Worm (Caenorhabditis elegans) whole organism, L1 larva: Measurements from ENCODE around the gene rps-1.

ENCODE experiments used
- C04F5.9 ChIP-seq: sonication (generic microtip); optimal IDR thresholded peaks from 2 replicates; lab custom pipeline; 2016; ENCODE audit warnings: missing genetic modification characterization, missing compliant biosample characterization
- C16A3.4 ChIP-seq: fragments of 150-350 bp; optimal IDR thresholded peaks from 2 replicates; lab custom pipeline; 2014; ENCODE audit warnings: missing biosample characterization, missing genetic modification characterization
- C34B4.2 ChIP-seq: sonication (generic microtip); optimal IDR thresholded peaks from 2 replicates; lab custom pipeline; 2017; ENCODE audit warnings: mild to moderate bottlenecking, missing genetic modification characterization, missing compliant biosample characterization
- aha-1 ChIP-seq: fragments of 150-350 bp; optimal IDR thresholded peaks from 2 replicates; lab custom pipeline; 2014; ENCODE audit warnings: missing biosample characterization, missing genetic modification characterization
- alr-1 ChIP-seq: fragments of 200-800 bp; sonication (Bioruptor generic); optimal IDR thresholded peaks from 2 replicates; lab custom pipeline; 2018; ENCODE audit warnings: borderline replicate concordance, mild to moderate bottlenecking, missing genetic modification characterization, missing compliant biosample characterization
- blmp-1 ChIP-seq: fragments of 150-350 bp; optimal IDR thresholded peaks from 2 replicates; lab custom pipeline; 2014; ENCODE audit warnings: missing biosample characterization, missing genetic modification characterization
- ces-1 ChIP-seq: fragments of 150-350 bp; optimal IDR thresholded peaks from 2 replicates; lab custom pipeline; 2014; ENCODE audit warnings: missing biosample characterization, missing genetic modification reagents, missing genetic modification characterization
- dpl-1 ChIP-seq, 3 experiments: fragments of 150-350 bp in 2 of 3; sonication (generic microtip) in 1 of 3; optimal IDR thresholded peaks; 2 replicates each; lab custom pipeline; 2014 to 2017; ENCODE audit warnings: missing biosample characterization in 3 of 3, missing genetic modification characterization in 3 of 3, missing genetic modification reagents in 3 of 3
- dsc-1 ChIP-seq: sonication (generic microtip); optimal IDR thresholded peaks from 2 replicates; lab custom pipeline; 2016; ENCODE audit warnings: mild to moderate bottlenecking, missing genetic modification characterization, missing compliant biosample characterization
- efl-1 ChIP-seq, 4 experiments: fragments of 150-350 bp; optimal IDR thresholded peaks in 3 of 4; peaks in 1 of 4; 1 replicate in 1 of 4; 2 replicates in 3 of 4; lab custom pipeline; 2014; ENCODE audit warnings: missing biosample characterization in 2 of 4, missing genetic modification characterization in 2 of 4, missing genetic modification reagents in 2 of 4
- egl-27 ChIP-seq, 2 experiments: fragments of 150-350 bp in 1 of 2; sonication (generic microtip); optimal IDR thresholded peaks; 3 replicates each; lab custom pipeline; 2017 to 2018; ENCODE audit warnings: missing biosample characterization in 2 of 2, missing genetic modification characterization in 2 of 2, missing genetic modification reagents in 2 of 2
- elt-2 ChIP-seq: sonication (generic microtip); optimal IDR thresholded peaks from 2 replicates; lab custom pipeline; 2016; ENCODE audit warnings: missing genetic modification characterization, mild to moderate bottlenecking, inconsistent platforms, missing compliant biosample characterization, missing genetic modification reagents
- elt-3 ChIP-seq, 6 experiments: fragments of 150-350 bp in 1 of 6; sonication (generic microtip); optimal IDR thresholded peaks; 2 replicates each; lab custom pipeline; 2017 to 2018; ENCODE audit warnings: missing biosample characterization in 6 of 6, missing genetic modification characterization in 6 of 6, inconsistent platforms in 1 of 6
- fkh-4 ChIP-seq: sonication (generic microtip); optimal IDR thresholded peaks from 2 replicates; lab custom pipeline; 2016; ENCODE audit warnings: missing compliant biosample characterization, missing genetic modification characterization, borderline replicate concordance
- fkh-8 ChIP-seq: sonication (generic microtip); optimal IDR thresholded peaks from 2 replicates; lab custom pipeline; 2016; ENCODE audit warnings: mild to moderate bottlenecking, missing genetic modification characterization, missing compliant biosample characterization
- fos-1 ChIP-seq: fragments of 150-350 bp; optimal IDR thresholded peaks from 2 replicates; lab custom pipeline; 2014; ENCODE audit warnings: missing biosample characterization, missing genetic modification characterization
- grh-1 ChIP-seq: fragments of 200-800 bp; sonication (Bioruptor generic); IDR thresholded peaks from 2 replicates; pipeline ENCODE4 v1.3.6; 2022; ENCODE audit warnings: missing genetic modification reagents, missing genetic modification characterization, missing compliant biosample characterization
- jun-1 ChIP-seq: fragments of 150-350 bp; optimal IDR thresholded peaks from 2 replicates; lab custom pipeline; 2014; ENCODE audit warnings: missing biosample characterization, missing genetic modification reagents, missing genetic modification characterization
- lin-13 ChIP-seq: fragments of 150-350 bp; optimal IDR thresholded peaks from 2 replicates; lab custom pipeline; 2014; ENCODE audit warnings: missing biosample characterization, missing genetic modification reagents, missing genetic modification characterization
- lin-14 ChIP-seq: fragments of 200-800 bp; sonication (Bioruptor generic); optimal IDR thresholded peaks from 2 replicates; lab custom pipeline; 2018; ENCODE audit warnings: mild to moderate bottlenecking, missing genetic modification characterization, moderate library complexity, missing compliant biosample characterization
- lin-15B ChIP-seq: fragments of 150-350 bp; sonication (generic microtip); optimal IDR thresholded peaks from 3 replicates; lab custom pipeline; 2014; ENCODE audit warnings: missing biosample characterization, missing genetic modification characterization
- lir-3 ChIP-seq: sonication (generic microtip); optimal IDR thresholded peaks from 2 replicates; lab custom pipeline; 2016; ENCODE audit warnings: mild to moderate bottlenecking, missing genetic modification characterization, moderate library complexity, missing compliant biosample characterization; ENCODE audit not compliant: poor library complexity
- lsy-2 ChIP-seq, 2 experiments: fragments of 150-350 bp; optimal IDR thresholded peaks; 2 replicates each; lab custom pipeline; 2014; ENCODE audit warnings: missing biosample characterization in 2 of 2, missing genetic modification characterization in 2 of 2
- mab-9 ChIP-seq: fragments of 200-800 bp; sonication (Bioruptor generic); IDR thresholded peaks from 2 replicates; pipeline ENCODE4 v1.3.6; 2022; ENCODE audit warnings: missing genetic modification reagents, missing genetic modification characterization, missing compliant biosample characterization
- mdl-1 ChIP-seq, 2 experiments: fragments of 150-350 bp; optimal IDR thresholded peaks; 2 replicates each; lab custom pipeline; 2014 to 2017; ENCODE audit warnings: missing biosample characterization in 2 of 2, missing genetic modification characterization in 2 of 2, inconsistent platforms in 1 of 2
- nhr-19 ChIP-seq: fragments of 200-800 bp; sonication (Bioruptor generic); conservative IDR thresholded peaks from 2 replicates; pipeline ENCODE4 v1.3.6; 2022; ENCODE audit warnings: missing genetic modification characterization, missing compliant biosample characterization
- nhr-237 ChIP-seq: fragments of 150-350 bp; optimal IDR thresholded peaks from 2 replicates; lab custom pipeline; 2014; ENCODE audit warnings: missing biosample characterization, missing genetic modification characterization
- nhr-28 ChIP-seq: fragments of 150-350 bp; optimal IDR thresholded peaks from 2 replicates; lab custom pipeline; 2014; ENCODE audit warnings: missing biosample characterization, missing genetic modification characterization
- nhr-76 ChIP-seq: sonication (generic microtip); optimal IDR thresholded peaks from 2 replicates; lab custom pipeline; 2017; ENCODE audit warnings: missing biosample characterization, missing genetic modification characterization
- nhr-77 ChIP-seq: fragments of 150-350 bp; optimal IDR thresholded peaks from 2 replicates; lab custom pipeline; 2014; ENCODE audit warnings: missing biosample characterization, missing genetic modification characterization
- nhr-85 ChIP-seq: sonication (generic microtip); peaks from one replicate; lab custom pipeline; 2016; ENCODE audit warnings: missing genetic modification characterization, inconsistent platforms, missing compliant biosample characterization
- pag-3 ChIP-seq: sonication (generic microtip); optimal IDR thresholded peaks from 2 replicates; lab custom pipeline; 2017; ENCODE audit warnings: missing genetic modification characterization, mild to moderate bottlenecking, missing compliant biosample characterization, antibody characterized with exemption, borderline replicate concordance; ENCODE audit not compliant: insufficient read depth
- snpc-4 ChIP-seq: fragments of 150-350 bp; optimal IDR thresholded peaks from 2 replicates; lab custom pipeline; 2014; ENCODE audit warnings: missing biosample characterization, missing genetic modification characterization
- snu-23 ChIP-seq: sonication (generic microtip); optimal IDR thresholded peaks from 2 replicates; lab custom pipeline; 2016; ENCODE audit warnings: missing genetic modification characterization, missing compliant biosample characterization
- sox-4 ChIP-seq: sonication (generic microtip); optimal IDR thresholded peaks from 2 replicates; lab custom pipeline; 2016; ENCODE audit warnings: missing genetic modification characterization, missing compliant biosample characterization
- sup-37 ChIP-seq: fragments of 200-800 bp; sonication (Bioruptor generic); optimal IDR thresholded peaks from 2 replicates; lab custom pipeline; 2018; ENCODE audit warnings: mild to moderate bottlenecking, missing genetic modification characterization, missing compliant biosample characterization
- swsn-7 ChIP-seq: sonication (generic microtip); optimal IDR thresholded peaks from 2 replicates; lab custom pipeline; 2016; ENCODE audit warnings: missing genetic modification characterization, missing compliant biosample characterization
- tbx-2 ChIP-seq: sonication (generic microtip); optimal IDR thresholded peaks from 2 replicates; lab custom pipeline; 2016; ENCODE audit warnings: missing genetic modification characterization, missing compliant biosample characterization
- unc-130 ChIP-seq: fragments of 150-350 bp; optimal IDR thresholded peaks from 2 replicates; lab custom pipeline; 2017; ENCODE audit warnings: missing biosample characterization, missing genetic modification characterization, inconsistent platforms
- unc-30 ChIP-seq: sonication (generic microtip); optimal IDR thresholded peaks from 2 replicates; lab custom pipeline; 2017; ENCODE audit warnings: missing biosample characterization, missing genetic modification characterization
- xbp-1 ChIP-seq: sonication (generic microtip); optimal IDR thresholded peaks from 2 replicates; lab custom pipeline; 2016; ENCODE audit warnings: missing genetic modification characterization, missing compliant biosample characterization
- zag-1 ChIP-seq: fragments of 150-350 bp; optimal IDR thresholded peaks from 2 replicates; lab custom pipeline; 2014; ENCODE audit warnings: missing biosample characterization, missing genetic modification characterization

Gene rps-1

DNA sequence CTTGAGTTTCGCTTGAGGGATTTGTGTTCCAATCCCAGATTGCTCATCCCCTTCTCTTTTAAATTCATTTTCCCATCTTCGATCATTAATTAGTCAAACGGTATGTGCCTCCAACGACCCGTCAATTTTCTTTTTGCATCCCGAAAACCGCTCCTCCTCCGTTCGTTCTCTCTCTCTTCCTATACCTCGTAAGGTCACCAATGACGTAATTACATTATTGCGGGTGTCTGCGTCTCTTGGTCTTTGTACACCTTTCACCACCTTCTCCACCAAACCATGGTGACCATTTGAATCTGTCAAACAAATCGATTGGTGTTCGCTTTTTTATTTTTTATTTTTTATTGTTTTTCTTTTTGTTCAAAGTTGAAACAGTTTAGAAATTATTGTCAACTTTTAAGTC, 39.5 kb downstream of the rps-1 start:
- no peak for TF ChIP-seq alr-1 (tag; lab: Kevin White, UChicago)
- TF ChIP-seq unc-30 (tag; lab: Kevin White, UChicago) = no peak
- no peak for TF ChIP-seq efl-1 (optimal IDR thresholded peaks at IDR 0.05; lab: Kevin White, UChicago)
- TF ChIP-seq efl-1 (GFP tag; optimal IDR thresholded peaks at IDR 0.05 in 1 of 2; lab: Kevin White, UChicago) = peak in 1 of 2 experiments; percentile 61
- no peak for TF ChIP-seq tbx-2 (tag; lab: Kevin White, UChicago)
- TF ChIP-seq elt-2 (tag; lab: Kevin White, UChicago) = no peak
- peak; percentile 28 for TF ChIP-seq blmp-1 (tag; lab: Kevin White, UChicago)
- TF ChIP-seq C16A3.4 (tag; lab: Kevin White, UChicago) = no peak

DNA sequence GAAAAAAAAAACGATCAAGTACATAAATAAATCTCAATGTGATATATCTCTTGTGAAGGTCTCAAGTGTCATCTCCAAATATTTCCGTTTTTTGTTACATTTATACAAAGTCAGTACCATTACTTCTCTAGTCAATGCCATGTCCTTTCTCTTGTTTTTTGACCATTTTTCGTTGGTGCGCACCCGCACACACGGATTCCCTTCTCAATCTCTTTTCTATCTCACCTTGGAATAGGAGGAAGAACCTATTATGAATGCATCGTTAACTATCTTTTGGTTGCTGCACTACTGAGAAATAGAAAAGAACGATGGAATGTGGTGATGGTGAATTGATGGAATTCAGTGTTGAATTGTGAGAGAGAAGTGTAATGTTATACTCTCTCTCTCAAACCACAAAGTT, 42.1 kb downstream of the rps-1 start:
- TF ChIP-seq nhr-77 (tag; lab: Kevin White, UChicago) (no peak), snpc-4 (no peak), zag-1 (no peak), snu-23 (GFP tag; lab: Kevin White, UChicago) (peak; percentile 25), nhr-19 (GFP tag; lab: Robert Waterston, UW) (no peak), C04F5.9 (tag; lab: Kevin White, UChicago) (no peak), ces-1 (GFP tag; lab: Kevin White, UChicago) (no peak), sox-4 (no peak), nhr-85 (tag; lab: Kevin White, UChicago) (peak; percentile 77), swsn-7 (tag; lab: Kevin White, UChicago) (no peak), pag-3 (tag; lab: Kevin White, UChicago) (no peak), grh-1 (GFP tag; lab: Robert Waterston, UW) (no peak), aha-1 (no peak), C34B4.2 (tag; lab: Kevin White, UChicago) (no peak), dpl-1 (GFP tag; optimal IDR thresholded peaks at IDR 0.05; lab: Kevin White, UChicago) (no peak), fkh-8 (tag; lab: Kevin White, UChicago) (no peak), nhr-76 (tag; lab: Kevin White, UChicago) (no peak), C16A3.4 (tag; lab: Kevin White, UChicago) (no peak), lin-14 (GFP tag; lab: Kevin White, UChicago) (peak; percentile 59), nhr-28 (tag; lab: Kevin White, UChicago) (no peak), xbp-1 (tag; lab: Kevin White, UChicago) (no peak), mdl-1 (tag; optimal IDR thresholded peaks at IDR 0.05; lab: Kevin White, UChicago) (no peak), fos-1 (tag; lab: Kevin White, UChicago) (no peak), mab-9 (GFP tag; lab: Robert Waterston, UW) (no peak), egl-27 (tag; optimal IDR thresholded peaks at IDR 0.05; lab: Kevin White, UChicago) (no peak), jun-1 (tag; lab: Kevin White, UChicago) (no peak), efl-1 (optimal IDR thresholded peaks at IDR 0.05; lab: Kevin White, UChicago) (no peak), efl-1 (GFP tag; optimal IDR thresholded peaks at IDR 0.05 in 1 of 2; lab: Kevin White, UChicago) (peak in 1 of 2 experiments; percentile 30), lin-15B (tag; lab: Kevin White, UChicago) (no peak), lsy-2 (tag; optimal IDR thresholded peaks at IDR 0.05; lab: Kevin White, UChicago) (no peak), lir-3 (tag; lab: Kevin White, UChicago) (no peak), unc-130 (tag; lab: Kevin White, UChicago) (no peak), sup-37 (GFP tag; lab: Kevin White, UChicago) (no peak), blmp-1 (tag; lab: Kevin White, UChicago) (peak; percentile 55), elt-3 (tag; optimal IDR thresholded peaks at IDR 0.05; lab: Kevin White, UChicago) (no peak)
- TF ChIP-seq, all 84 proteins: peak for 5

DNA sequence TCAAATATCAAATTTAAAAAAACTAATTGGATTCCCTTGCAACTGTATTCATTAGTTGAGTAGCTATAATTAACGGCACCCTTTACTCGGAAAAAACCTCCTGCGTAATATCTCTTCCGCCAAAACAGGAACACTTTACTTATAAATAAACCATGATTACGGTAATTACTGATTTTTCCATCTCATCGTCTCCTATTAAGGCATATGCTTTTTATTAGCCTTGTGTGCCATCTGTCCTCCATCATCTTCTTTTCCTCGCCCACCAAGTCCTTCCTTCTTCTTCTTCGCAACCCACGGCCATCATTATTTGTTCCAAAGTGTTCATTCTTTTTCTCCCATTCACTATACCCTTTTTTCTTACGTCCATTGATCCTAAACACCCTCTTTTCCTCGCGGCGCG, 43.7 kb downstream of the rps-1 start:
- TF ChIP-seq lin-13 (no peak), dsc-1 (tag; lab: Kevin White, UChicago) (peak; percentile 95), nhr-237 (tag; lab: Kevin White, UChicago) (no peak), fkh-4 (tag; lab: Kevin White, UChicago) (peak; percentile 75), mdl-1 (tag; optimal IDR thresholded peaks at IDR 0.05; lab: Kevin White, UChicago) (no peak), pag-3 (tag; lab: Kevin White, UChicago) (no peak)
